Fruit fly (Drosophila melanogaster): ENCODE results near the gene Eogt.

DNA sequence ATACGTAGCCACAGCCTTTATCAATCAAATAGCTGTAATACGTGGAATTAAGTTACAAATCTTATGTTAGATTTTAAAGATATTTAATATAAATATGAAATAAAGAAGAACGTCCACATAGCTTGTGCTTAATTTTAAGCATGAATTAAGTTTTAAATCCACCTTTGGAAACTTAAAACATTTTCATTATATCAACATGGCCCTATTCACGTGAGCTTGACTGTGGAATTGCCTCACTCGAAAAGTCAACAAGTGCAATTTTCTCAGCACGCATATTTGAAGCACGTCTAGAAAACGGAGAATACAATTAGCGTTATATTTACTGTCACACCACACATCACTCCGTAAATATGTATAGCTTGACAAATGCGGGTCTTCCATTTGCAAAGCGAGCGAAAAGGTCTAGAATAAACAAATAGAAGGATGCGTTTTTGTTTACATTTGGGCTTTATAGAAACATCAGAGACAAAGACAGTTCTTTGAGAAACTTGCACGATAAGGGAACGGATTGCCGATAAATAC, 17.2 kb upstream of the Eogt start:
- no peak for TF ChIP-seq Dfd (GFP tag; optimal IDR thresholded peaks at IDR 0.05)
- TF ChIP-seq CrebA (GFP tag; optimal IDR thresholded peaks at IDR 0.05; ENCODE audit: borderline replicate concordance): no peak
- TF ChIP-seq Myc (optimal IDR thresholded peaks at IDR 0.05): no peak
- no peak for TF ChIP-seq Mio (GFP tag; optimal IDR thresholded peaks at IDR 0.05)
- TF ChIP-seq HLH106 (tag; optimal IDR thresholded peaks at IDR 0.05): peak; percentile 97
- peak; percentile 93 for TF ChIP-seq fru (GFP tag; optimal IDR thresholded peaks at IDR 0.05)
- no peak for TF ChIP-seq Dif (GFP tag; optimal IDR thresholded peaks at IDR 0.05; ENCODE audit: partially characterized antibody)
- TF ChIP-seq Jra (GFP tag; optimal IDR thresholded peaks at IDR 0.05): no peak
- TF ChIP-seq CG9705 (GFP tag; optimal IDR thresholded peaks at IDR 0.05): peak; percentile 88
- TF ChIP-seq N (GFP tag; optimal IDR thresholded peaks at IDR 0.05): no peak
